Worm (Caenorhabditis elegans) whole organism, midembryonic: ENCODE data around the gene F13D11.4.

Experiments
- T22C8.4 ChIP-seq: fragments of 200-800 bp; sonication (Bioruptor generic); IDR thresholded peaks from 2 replicates; pipeline ENCODE4 v1.3.6; 2022; ENCODE audit warnings: missing genetic modification characterization, missing compliant biosample characterization
- cog-1 ChIP-seq: sonication (generic microtip); optimal IDR thresholded peaks from 2 replicates; lab custom pipeline; 2016; ENCODE audit warnings: missing genetic modification characterization, missing compliant biosample characterization
- flt-1 ChIP-seq: fragments of 200-800 bp; sonication (Bioruptor generic); IDR thresholded peaks from 2 replicates; pipeline ENCODE4 v1.3.6; 2022; ENCODE audit warnings: missing genetic modification characterization, missing compliant biosample characterization
- klf-2 ChIP-seq: fragments of 200-800 bp; sonication (Bioruptor generic); conservative IDR thresholded peaks from 2 replicates; pipeline ENCODE4 v1.3.6; 2022; ENCODE audit warnings: missing genetic modification reagents, missing genetic modification characterization, missing compliant biosample characterization
- med-1 ChIP-seq: sonication (generic microtip); optimal IDR thresholded peaks from 2 replicates; lab custom pipeline; 2017; ENCODE audit warnings: missing genetic modification characterization, mild to moderate bottlenecking, missing compliant biosample characterization, antibody characterized with exemption, missing genetic modification reagents; ENCODE audit not compliant: insufficient read depth
- ref-1 ChIP-seq: fragments of 200-800 bp; sonication (Bioruptor generic); conservative IDR thresholded peaks from 2 replicates; pipeline ENCODE4 v1.3.6; 2022; ENCODE audit warnings: missing genetic modification reagents, missing genetic modification characterization, missing compliant biosample characterization
- tab-1 ChIP-seq: fragments of 200-800 bp; sonication (Bioruptor generic); IDR thresholded peaks from 2 replicates; pipeline ENCODE4 v1.3.6; 2022; ENCODE audit warnings: missing genetic modification characterization, missing compliant biosample characterization
- ztf-23 ChIP-seq: fragments of 200-800 bp; sonication (Bioruptor generic); IDR thresholded peaks from 2 replicates; pipeline ENCODE4 v1.3.6; 2022; ENCODE audit warnings: missing genetic modification reagents, missing genetic modification characterization, missing compliant biosample characterization

ce11 chrX:5828085-5828484 lies 6.5 kb downstream of the F13D11.4 start:
- no peak for TF ChIP-seq flt-1 (GFP tag; lab: Robert Waterston, UW)
- TF ChIP-seq klf-2 (GFP tag; lab: Robert Waterston, UW) = no peak
- no peak for TF ChIP-seq ztf-23 (GFP tag; lab: Robert Waterston, UW)
- TF ChIP-seq med-1 (GFP tag; lab: Kevin White, UChicago) = no peak
- TF ChIP-seq T22C8.4 (GFP tag; lab: Robert Waterston, UW) = no peak
- TF ChIP-seq ref-1 = no peak
- no peak for TF ChIP-seq tab-1 (GFP tag; lab: Robert Waterston, UW)
- TF ChIP-seq cog-1 (tag; lab: Kevin White, UChicago) = no peak
